Worm (Caenorhabditis elegans) whole organism, young adult: ENCODE results near the gene zig-12.

Experiments used
- B0019.2 ChIP-seq: fragments of 200-800 bp; sonication (Bioruptor generic); conservative IDR thresholded peaks from 2 replicates; pipeline ENCODE4 v1.3.6; 2022; ENCODE audit warnings: missing genetic modification reagents, missing genetic modification characterization, missing compliant biosample characterization
- B0336.3 ChIP-seq: fragments of 200-800 bp; sonication (Bioruptor generic); IDR thresholded peaks from 2 replicates; pipeline ENCODE4 v1.3.6; 2022; ENCODE audit warnings: missing genetic modification characterization, missing compliant biosample characterization
- C06A6.2 ChIP-seq: fragments of 200-800 bp; sonication (Bioruptor generic); conservative IDR thresholded peaks from 2 replicates; pipeline ENCODE4 v1.3.6; 2022; ENCODE audit warnings: missing genetic modification characterization, missing compliant biosample characterization
- C17E4.6 ChIP-seq: fragments of 200-800 bp; sonication (Bioruptor generic); IDR thresholded peaks from 2 replicates; pipeline ENCODE4 v1.3.6; 2022; ENCODE audit warnings: missing genetic modification reagents, missing genetic modification characterization, missing compliant biosample characterization
- F10E7.11 ChIP-seq: sonication (generic microtip); optimal IDR thresholded peaks from 2 replicates; lab custom pipeline; 2017; ENCODE audit warnings: mild to moderate bottlenecking, missing genetic modification characterization, moderate library complexity, missing compliant biosample characterization
- F52B5.7 ChIP-seq: sonication (generic microtip); optimal IDR thresholded peaks from 2 replicates; lab custom pipeline; 2016; ENCODE audit warnings: mild to moderate bottlenecking, missing genetic modification characterization, missing compliant biosample characterization
- K11D2.4 ChIP-seq: fragments of 200-800 bp; sonication (Bioruptor generic); IDR thresholded peaks from 2 replicates; pipeline ENCODE4 v1.3.6; 2022; ENCODE audit warnings: missing genetic modification reagents, missing genetic modification characterization, missing compliant biosample characterization
- T07F8.4 ChIP-seq: sonication (generic microtip); optimal IDR thresholded peaks from 2 replicates; lab custom pipeline; 2016; ENCODE audit warnings: mild to moderate bottlenecking, missing genetic modification characterization, moderate library complexity, missing compliant biosample characterization
- Y67H2A.10 ChIP-seq: fragments of 200-800 bp; sonication (Bioruptor generic); conservative IDR thresholded peaks from 2 replicates; pipeline ENCODE4 v1.3.6; 2022; ENCODE audit warnings: missing genetic modification reagents, missing genetic modification characterization, missing compliant biosample characterization
- ama-1 ChIP-seq, 3 experiments: fragments of 150-350 bp in 1 of 3; sonication (generic microtip) in 2 of 3; optimal IDR thresholded peaks; 2 replicates each; lab custom pipeline; 2014 to 2018; ENCODE audit warnings: missing biosample characterization in 2 of 3, missing genetic modification characterization in 2 of 3, missing genetic modification reagents in 2 of 3
- aptf-3 ChIP-seq: fragments of 200-800 bp; sonication (Bioruptor generic); IDR thresholded peaks from 2 replicates; pipeline ENCODE4 v1.3.6; 2022; ENCODE audit warnings: missing genetic modification characterization, missing compliant biosample characterization
- attf-5 ChIP-seq: fragments of 200-800 bp; sonication (Bioruptor generic); optimal IDR thresholded peaks from 2 replicates; lab custom pipeline; 2018; ENCODE audit warnings: mild to moderate bottlenecking, missing genetic modification characterization, missing compliant biosample characterization
- ceh-27 ChIP-seq: fragments of 200-800 bp; sonication (Bioruptor generic); optimal IDR thresholded peaks from 2 replicates; lab custom pipeline; 2018; ENCODE audit warnings: mild to moderate bottlenecking, missing genetic modification characterization, moderate library complexity, missing compliant biosample characterization
- chd-7 ChIP-seq: sonication (generic microtip); optimal IDR thresholded peaks from 2 replicates; lab custom pipeline; 2016; ENCODE audit warnings: mild to moderate bottlenecking, missing genetic modification characterization, moderate library complexity, missing compliant biosample characterization
- die-1 ChIP-seq: sonication (generic microtip); optimal IDR thresholded peaks from 2 replicates; lab custom pipeline; 2016; ENCODE audit warnings: missing genotype, mild to moderate bottlenecking, missing genetic modification characterization, missing compliant biosample characterization
- dox-1 ChIP-seq: fragments of 200-800 bp; sonication (Bioruptor generic); IDR thresholded peaks from 2 replicates; pipeline ENCODE4 v1.3.6; 2022; ENCODE audit warnings: missing genetic modification reagents, missing genetic modification characterization, missing compliant biosample characterization
- egl-44 ChIP-seq: fragments of 200-800 bp; sonication (Bioruptor generic); IDR thresholded peaks from 2 replicates; pipeline ENCODE4 v1.3.6; 2022; ENCODE audit warnings: missing genetic modification reagents, missing genetic modification characterization, missing compliant biosample characterization
- ets-4 ChIP-seq: fragments of 200-800 bp; sonication (Bioruptor generic); optimal IDR thresholded peaks from 2 replicates; lab custom pipeline; 2018; ENCODE audit warnings: mild to moderate bottlenecking, missing genetic modification characterization, missing compliant biosample characterization
- hmg-20 ChIP-seq: fragments of 200-800 bp; sonication (Bioruptor generic); IDR thresholded peaks from 2 replicates; pipeline ENCODE4 v1.3.6; 2022; ENCODE audit warnings: missing genetic modification reagents, missing genetic modification characterization, missing compliant biosample characterization
- hrde-1 ChIP-seq: sonication (generic microtip); optimal IDR thresholded peaks from 2 replicates; lab custom pipeline; 2016; ENCODE audit warnings: missing genetic modification characterization, mild to moderate bottlenecking, missing compliant biosample characterization, moderate library complexity, missing genotype, missing genetic modification reagents, borderline replicate concordance
- let-526 ChIP-seq: fragments of 200-800 bp; sonication (Bioruptor generic); IDR thresholded peaks from 2 replicates; pipeline ENCODE4 v1.3.6; 2022; ENCODE audit warnings: missing genetic modification reagents, missing genetic modification characterization, missing compliant biosample characterization
- lin-40 ChIP-seq: sonication (generic microtip); optimal IDR thresholded peaks from 2 replicates; lab custom pipeline; 2016; ENCODE audit warnings: missing genetic modification characterization, mild to moderate bottlenecking, missing compliant biosample characterization, missing genotype, missing genetic modification reagents
- lsl-1 ChIP-seq: fragments of 200-800 bp; sonication (Bioruptor generic); optimal IDR thresholded peaks from 2 replicates; lab custom pipeline; 2018; ENCODE audit warnings: mild to moderate bottlenecking, missing genetic modification characterization, moderate library complexity, missing compliant biosample characterization
- madf-3 ChIP-seq: fragments of 200-800 bp; sonication (Bioruptor generic); IDR thresholded peaks from 2 replicates; pipeline ENCODE4 v1.3.6; 2022; ENCODE audit warnings: missing genetic modification reagents, missing genetic modification characterization, missing compliant biosample characterization
- mcd-1 ChIP-seq: fragments of 200-800 bp; sonication (Bioruptor generic); IDR thresholded peaks from 2 replicates; pipeline ENCODE4 v1.3.6; 2022; ENCODE audit warnings: missing genetic modification reagents, missing genetic modification characterization, missing compliant biosample characterization
- nfya-1 ChIP-seq: sonication (generic microtip); optimal IDR thresholded peaks from 2 replicates; lab custom pipeline; 2017; ENCODE audit warnings: antibody characterized with exemption, missing compliant biosample characterization, missing genetic modification characterization, borderline replicate concordance; ENCODE audit not compliant: insufficient read depth
- nfya-2 ChIP-seq: fragments of 200-800 bp; sonication (Bioruptor generic); IDR thresholded peaks from 2 replicates; pipeline ENCODE4 v1.3.6; 2022; ENCODE audit warnings: missing genetic modification reagents, missing genetic modification characterization, missing compliant biosample characterization
- nfyb-1 ChIP-seq: fragments of 200-800 bp; sonication (Bioruptor generic); IDR thresholded peaks from 2 replicates; pipeline ENCODE4 v1.3.6; 2022; ENCODE audit warnings: missing genetic modification reagents, missing genetic modification characterization, missing compliant biosample characterization
- nhr-120 ChIP-seq: fragments of 200-800 bp; sonication (Bioruptor generic); IDR thresholded peaks from 2 replicates; pipeline ENCODE4 v1.3.6; 2022; ENCODE audit warnings: missing genetic modification characterization, missing compliant biosample characterization
- nhr-27 ChIP-seq: fragments of 200-800 bp; sonication (Bioruptor generic); optimal IDR thresholded peaks from 2 replicates; lab custom pipeline; 2018; ENCODE audit warnings: mild to moderate bottlenecking, missing genetic modification characterization, moderate library complexity, missing compliant biosample characterization
- pbrm-1 ChIP-seq: fragments of 200-800 bp; sonication (Bioruptor generic); IDR thresholded peaks from 2 replicates; pipeline ENCODE4 v1.3.6; 2022; ENCODE audit warnings: missing genetic modification reagents, missing genetic modification characterization, missing compliant biosample characterization
- pha-4 ChIP-seq: fragments of 150-350 bp; sonication (generic microtip); optimal IDR thresholded peaks from 2 replicates; lab custom pipeline; 2014; ENCODE audit warnings: missing biosample characterization, missing genetic modification reagents, missing genetic modification characterization
- rec-8 ChIP-seq, 2 experiments: sonication (generic microtip); optimal IDR thresholded peaks; 2 replicates each; lab custom pipeline; 2016; ENCODE audit warnings: mild to moderate bottlenecking in 2 of 2, missing genetic modification characterization in 2 of 2, missing genetic modification reagents in 2 of 2, missing genotype in 2 of 2, missing biosample characterization in 1 of 2, missing compliant biosample characterization in 1 of 2, moderate library complexity in 1 of 2
- snpc-3.4 ChIP-seq: sonication (generic microtip); optimal IDR thresholded peaks from 2 replicates; lab custom pipeline; 2017; ENCODE audit warnings: missing genetic modification characterization, mild to moderate bottlenecking, missing compliant biosample characterization, antibody characterized with exemption, moderate library complexity, missing genotype, missing genetic modification reagents
- somi-1 ChIP-seq: fragments of 200-800 bp; sonication (Bioruptor generic); optimal IDR thresholded peaks from 2 replicates; lab custom pipeline; 2018; ENCODE audit warnings: mild to moderate bottlenecking, missing genetic modification characterization, missing compliant biosample characterization
- tbx-9 ChIP-seq: sonication (generic microtip); optimal IDR thresholded peaks from 2 replicates; lab custom pipeline; 2016; ENCODE audit warnings: borderline replicate concordance, missing genetic modification characterization, inconsistent platforms, missing compliant biosample characterization
- tlf-1 ChIP-seq: fragments of 200-800 bp; sonication (Bioruptor generic); optimal IDR thresholded peaks from 2 replicates; lab custom pipeline; 2018; ENCODE audit warnings: mild to moderate bottlenecking, missing genetic modification characterization, missing compliant biosample characterization
- xnd-1 ChIP-seq: sonication (generic microtip); optimal IDR thresholded peaks from 2 replicates; lab custom pipeline; 2016; ENCODE audit warnings: missing genotype, missing genetic modification reagents, missing genetic modification characterization, missing compliant biosample characterization
- ztf-18 ChIP-seq: sonication (generic microtip); optimal IDR thresholded peaks from 2 replicates; lab custom pipeline; 2016; ENCODE audit warnings: missing genotype, mild to moderate bottlenecking, missing genetic modification characterization, missing compliant biosample characterization
- ztf-26 ChIP-seq: sonication (generic microtip); optimal IDR thresholded peaks from 2 replicates; lab custom pipeline; 2017; ENCODE audit warnings: missing genetic modification characterization, missing compliant biosample characterization
- ztf-3 ChIP-seq: fragments of 200-800 bp; sonication (Bioruptor generic); optimal IDR thresholded peaks from 2 replicates; lab custom pipeline; 2018; ENCODE audit warnings: mild to moderate bottlenecking, missing genetic modification characterization, missing compliant biosample characterization

Gene zig-12

DNA sequence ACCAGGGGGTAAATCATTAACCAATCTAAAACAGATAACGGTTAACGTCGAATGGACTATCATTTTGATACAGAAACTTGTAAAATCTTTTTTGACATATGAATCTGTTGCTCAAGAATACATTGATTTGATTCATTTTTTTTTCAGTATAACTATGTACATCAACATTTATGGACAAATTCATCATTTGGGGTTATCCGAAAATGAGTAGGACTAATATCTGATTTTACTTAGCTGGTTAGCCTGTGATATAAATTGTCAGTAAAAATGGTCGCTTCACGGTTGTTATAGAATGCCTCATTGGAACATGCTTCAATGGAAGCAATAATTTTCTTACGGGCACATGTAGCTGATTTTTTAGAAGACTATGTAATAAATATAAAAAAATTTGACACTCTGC is 33.9 kb downstream of the zig-12 start:
- TF ChIP-seq attf-5 (GFP tag; lab: Kevin White, UChicago) (no peak), F52B5.7 (tag; lab: Kevin White, UChicago) (no peak), tbx-9 (tag; lab: Kevin White, UChicago) (no peak), let-526 (GFP tag; lab: Robert Waterston, UW) (no peak), C17E4.6 (no peak), ets-4 (GFP tag; lab: Kevin White, UChicago) (no peak), xnd-1 (no peak), C06A6.2 (GFP tag; lab: Robert Waterston, UW) (no peak), rec-8 (tag; optimal IDR thresholded peaks at IDR 0.05; lab: Kevin White, UChicago) (no peak)

DNA sequence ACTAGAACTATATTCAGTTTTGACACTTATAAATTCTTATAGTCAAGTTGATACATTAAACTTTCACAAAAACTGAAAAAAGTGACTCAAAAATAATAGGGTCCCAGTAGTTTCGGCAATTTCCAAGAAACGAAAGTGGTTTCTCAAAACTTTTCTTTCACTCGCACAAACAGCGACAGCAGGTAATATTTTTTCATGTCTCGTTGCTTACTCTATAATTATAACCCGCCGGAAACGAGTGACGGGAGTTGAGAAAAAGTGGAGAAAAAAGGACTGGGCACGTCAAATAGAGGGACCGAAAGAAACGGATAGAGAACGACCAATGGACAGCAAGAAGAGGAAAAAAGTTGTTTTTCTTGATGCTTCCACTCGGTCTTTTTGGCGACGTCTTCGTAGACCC is 36.2 kb downstream of the zig-12 start:
- no peak for TF ChIP-seq nfya-1 (tag; lab: Kevin White, UChicago)
- TF ChIP-seq B0019.2: no peak
- no peak for TF ChIP-seq tlf-1
- no peak for TF ChIP-seq snpc-3.4 (tag; lab: Kevin White, UChicago)
- no peak for TF ChIP-seq pha-4 (tag; lab: Kevin White, UChicago)
- no peak for TF ChIP-seq hrde-1 (tag; lab: Kevin White, UChicago)
- TF ChIP-seq hmg-20: no peak

DNA sequence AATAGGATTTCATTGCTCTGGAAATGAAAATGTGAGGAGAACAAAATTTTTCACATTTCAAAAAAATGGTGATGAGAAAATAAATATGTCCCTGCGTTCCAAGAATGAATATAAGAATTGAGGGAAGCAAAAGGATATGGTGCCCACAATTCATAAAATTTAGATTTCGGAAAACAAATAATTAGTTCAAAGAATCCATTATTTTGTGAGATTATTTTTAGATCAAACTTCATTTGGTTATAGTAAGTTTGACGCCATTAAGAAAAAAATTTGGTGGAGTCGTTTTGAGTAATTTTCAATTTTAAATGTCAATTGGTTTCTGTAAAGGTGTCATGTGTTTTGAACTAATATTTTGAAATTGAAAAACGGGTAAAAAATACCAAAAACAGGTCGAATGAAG is 36.6 kb downstream of the zig-12 start:
- TF ChIP-seq rec-8 (tag; optimal IDR thresholded peaks at IDR 0.05; lab: Kevin White, UChicago): no peak
- no peak for TF ChIP-seq nfyb-1 (GFP tag; lab: Robert Waterston, UW)
- no peak for TF ChIP-seq somi-1 (GFP tag; lab: Kevin White, UChicago)
- no peak for TF ChIP-seq B0336.3 (GFP tag; lab: Robert Waterston, UW)
- no peak for TF ChIP-seq F52B5.7 (tag; lab: Kevin White, UChicago)
- TF ChIP-seq lsl-1: no peak
- TF ChIP-seq F10E7.11 (tag; lab: Kevin White, UChicago): no peak
- no peak for TF ChIP-seq nfya-2 (GFP tag; lab: Robert Waterston, UW)
- no peak for TF ChIP-seq ztf-26 (tag; lab: Kevin White, UChicago)
- TF ChIP-seq nfya-1 (tag; lab: Kevin White, UChicago): no peak
- TF ChIP-seq nhr-120 (GFP tag; lab: Robert Waterston, UW): no peak
- no peak for TF ChIP-seq xnd-1
- no peak for TF ChIP-seq C06A6.2 (GFP tag; lab: Robert Waterston, UW)
- TF ChIP-seq, all 124 proteins: peak for 0

DNA sequence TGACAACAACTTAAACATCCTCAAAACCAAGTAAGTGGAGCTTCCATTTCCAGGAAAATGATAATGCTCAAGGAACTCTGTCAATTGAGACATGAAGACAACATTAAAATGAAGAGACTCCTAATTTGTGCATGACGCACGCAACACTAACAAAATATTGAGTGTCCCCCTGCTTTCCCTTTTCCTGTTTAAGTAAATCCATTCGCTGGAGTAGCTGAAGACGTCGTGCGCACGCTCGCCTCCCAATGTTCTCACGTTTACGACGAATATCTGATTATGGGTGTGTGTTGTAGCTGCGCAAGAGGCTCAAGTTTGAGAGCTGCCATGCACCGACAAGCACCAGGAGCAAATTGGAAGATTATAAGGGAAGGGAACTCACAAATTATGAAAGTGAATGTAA is 37.3 kb downstream of the zig-12 start:
- TF ChIP-seq ztf-3 (GFP tag; lab: Kevin White, UChicago): no peak
- TF ChIP-seq chd-7: peak; percentile 68
- no peak for TF ChIP-seq ama-1 (optimal IDR thresholded peaks at IDR 0.05; lab: Kevin White, UChicago)
- no peak for TF ChIP-seq ama-1 (GFP tag; optimal IDR thresholded peaks at IDR 0.05; lab: Kevin White, UChicago)
- peak; percentile 1 for TF ChIP-seq lin-40 (tag; lab: Kevin White, UChicago)
- TF ChIP-seq nhr-27: no peak
- peak; percentile 24 for TF ChIP-seq F52B5.7 (tag; lab: Kevin White, UChicago)
- TF ChIP-seq pha-4 (tag; lab: Kevin White, UChicago): no peak
- 0 out of 2 replicates have a peak, but pooled peaks have one; percentile 7 for TF ChIP-seq pbrm-1 (GFP tag; lab: Robert Waterston, UW)
- 0 out of 2 replicates have a peak, but pooled peaks have one; percentile 17 for TF ChIP-seq K11D2.4 (GFP tag; lab: Robert Waterston, UW)
- TF ChIP-seq Y67H2A.10 (GFP tag; lab: Robert Waterston, UW): no peak
- TF ChIP-seq T07F8.4 (tag; lab: Kevin White, UChicago): no peak
- peak; percentile 18 for TF ChIP-seq ceh-27 (GFP tag; lab: Kevin White, UChicago)
- TF ChIP-seq nfyb-1 (GFP tag; lab: Robert Waterston, UW): 0 out of 2 replicates have a peak, but pooled peaks have one; percentile 21
- TF ChIP-seq ztf-18 (tag; lab: Kevin White, UChicago): no peak
- no peak for TF ChIP-seq egl-44
- 0 out of 2 replicates have a peak, but pooled peaks have one; percentile 66 for TF ChIP-seq madf-3 (GFP tag; lab: Robert Waterston, UW)
- TF ChIP-seq dox-1 (GFP tag; lab: Robert Waterston, UW): 0 out of 2 replicates have a peak, but pooled peaks have one; percentile 9
- no peak for TF ChIP-seq aptf-3
- TF ChIP-seq die-1: no peak
- 0 out of 2 replicates have a peak, but pooled peaks have one; percentile 22 for TF ChIP-seq mcd-1
